Fruit fly (Drosophila melanogaster) whole organism, wandering third instar larva: ENCODE results near the gene flr.

ENCODE experiments used
- Abd-B ChIP-seq: fragments of >200 bp; optimal IDR thresholded peaks from 2 replicates; lab custom pipeline; 2017; ENCODE audit warnings: missing biosample characterization, missing genetic modification characterization
- CG32264 ChIP-seq: fragments of 200-800 bp; sonication (Bioruptor generic); optimal IDR thresholded peaks from 2 replicates; lab custom pipeline; 2016; ENCODE audit warnings: missing biosample characterization, missing genetic modification characterization
- CG9705 ChIP-seq: fragments of 200-800 bp; sonication (Bioruptor generic); optimal IDR thresholded peaks from 2 replicates; lab custom pipeline; 2018; ENCODE audit warnings: missing biosample characterization, mild to moderate bottlenecking, missing genetic modification characterization
- CrebA ChIP-seq: fragments of 200-800 bp; sonication (Bioruptor generic); optimal IDR thresholded peaks from 2 replicates; lab custom pipeline; 2016; ENCODE audit warnings: missing biosample characterization, mild to moderate bottlenecking, missing genetic modification characterization, borderline replicate concordance
- Dfd ChIP-seq: fragments of >200 bp; optimal IDR thresholded peaks from 2 replicates; lab custom pipeline; 2017; ENCODE audit warnings: missing biosample characterization, missing genetic modification characterization
- Dif ChIP-seq: fragments of 200-275, 200-300 bp; sonication (Bioruptor generic); optimal IDR thresholded peaks from 2 replicates; lab custom pipeline; 2018; ENCODE audit warnings: missing biosample characterization, missing genetic modification characterization; ENCODE audit not compliant: partially characterized antibody
- HLH106 ChIP-seq: fragments of 200-800 bp; optimal IDR thresholded peaks from 3 replicates; lab custom pipeline; 2019; ENCODE audit warnings: missing biosample characterization, mild to moderate bottlenecking, missing genetic modification characterization, moderate library complexity
- Hnf4 ChIP-seq: fragments of 200-800 bp; sonication (Bioruptor generic); optimal IDR thresholded peaks from 2 replicates; lab custom pipeline; 2016; ENCODE audit warnings: missing biosample characterization, mild to moderate bottlenecking, missing genetic modification characterization
- Hr78 ChIP-seq: fragments of >200 bp; optimal IDR thresholded peaks from 2 replicates; lab custom pipeline; 2017; ENCODE audit warnings: missing biosample characterization, missing genetic modification characterization
- Hr83 ChIP-seq: fragments of 200-300 bp; sonication (Bioruptor generic); optimal IDR thresholded peaks from 2 replicates; lab custom pipeline; 2016; ENCODE audit warnings: missing biosample characterization, mild to moderate bottlenecking, missing genetic modification characterization, moderate library complexity; ENCODE audit not compliant: poor library complexity, severe bottlenecking
- Mio ChIP-seq: sonication (Bioruptor generic); optimal IDR thresholded peaks from 2 replicates; lab custom pipeline; 2016; ENCODE audit warnings: missing biosample characterization, missing genetic modification characterization
- Myc ChIP-seq: fragments of >200 bp; optimal IDR thresholded peaks from 2 replicates; lab custom pipeline; 2017
- N ChIP-seq: fragments of >200 bp; optimal IDR thresholded peaks from 2 replicates; lab custom pipeline; 2018; ENCODE audit warnings: missing biosample characterization, missing external identifiers, missing genetic modification characterization
- OdsH ChIP-seq: fragments of 200-800 bp; sonication (Bioruptor generic); optimal IDR thresholded peaks from 2 replicates; lab custom pipeline; 2016; ENCODE audit warnings: missing biosample characterization, mild to moderate bottlenecking, missing genetic modification characterization
- Rel ChIP-seq, 2 experiments: fragments of 200-800 bp; sonication (Bioruptor generic) in 1 of 2; optimal IDR thresholded peaks; 2 replicates in 1 of 2; 3 replicates in 1 of 2; lab custom pipeline; 2016 to 2019; ENCODE audit warnings: mild to moderate bottlenecking in 2 of 2, missing biosample characterization in 2 of 2, missing genetic modification characterization in 2 of 2, moderate library complexity in 1 of 2
- Sp1 ChIP-seq: fragments of 200-800 bp; sonication (Bioruptor generic); optimal IDR thresholded peaks from 3 replicates; lab custom pipeline; 2019; ENCODE audit warnings: missing biosample characterization, mild to moderate bottlenecking, missing genetic modification characterization, moderate library complexity
- Vsx2 ChIP-seq: fragments of 200-300, 225-300 bp; sonication (Bioruptor generic); optimal IDR thresholded peaks from 2 replicates; lab custom pipeline; 2018; ENCODE audit warnings: missing biosample characterization, missing genetic modification characterization; ENCODE audit not compliant: partially characterized antibody
- br ChIP-seq: fragments of 200-800 bp; sonication (Bioruptor generic); optimal IDR thresholded peaks from 2 replicates; lab custom pipeline; 2016; ENCODE audit warnings: missing biosample characterization, missing genetic modification characterization
- brk ChIP-seq: fragments of 200-800 bp; sonication (Bioruptor generic); optimal IDR thresholded peaks from 2 replicates; lab custom pipeline; 2016; ENCODE audit warnings: missing biosample characterization, mild to moderate bottlenecking, missing genetic modification characterization
- dl ChIP-seq, 2 experiments: fragments of 175-275, 200-275 bp in 1 of 2; fragments of 200-275 bp in 1 of 2; sonication (Bioruptor generic); optimal IDR thresholded peaks; lab custom pipeline; 2018; ENCODE audit warnings: mild to moderate bottlenecking in 2 of 2, missing biosample characterization in 2 of 2, missing genetic modification characterization in 2 of 2, moderate library complexity in 2 of 2; ENCODE audit not compliant: partially characterized antibody in 2 of 2, insufficient read depth in 1 of 2
- ey ChIP-seq: fragments of 200-800 bp; sonication (Bioruptor generic); optimal IDR thresholded peaks from 2 replicates; lab custom pipeline; 2016; ENCODE audit warnings: missing biosample characterization, missing genetic modification characterization
- foxo ChIP-seq, 2 experiments: fragments of 200-800 bp; sonication (Bioruptor generic); optimal IDR thresholded peaks; 2 replicates in 1 of 2; 3 replicates in 1 of 2; lab custom pipeline; 2016 to 2017; ENCODE audit warnings: missing biosample characterization in 2 of 2, missing genetic modification characterization in 2 of 2
- fru ChIP-seq: fragments of 200-800 bp; sonication (Bioruptor generic); optimal IDR thresholded peaks from 3 replicates; lab custom pipeline; 2016; ENCODE audit warnings: missing biosample characterization, mild to moderate bottlenecking, missing genetic modification characterization
- h ChIP-seq: fragments of 200-800 bp; sonication (Bioruptor generic); optimal IDR thresholded peaks from 3 replicates; lab custom pipeline; 2016; ENCODE audit warnings: missing biosample characterization, mild to moderate bottlenecking, missing genetic modification characterization
- jim ChIP-seq: fragments of 175-275, 200-325 bp; sonication (Bioruptor generic); optimal IDR thresholded peaks from 2 replicates; lab custom pipeline; 2016; ENCODE audit warnings: missing biosample characterization, mild to moderate bottlenecking, missing genetic modification characterization
- lola ChIP-seq: fragments of >200 bp; optimal IDR thresholded peaks from 2 replicates; lab custom pipeline; 2017; ENCODE audit warnings: missing biosample characterization, missing genetic modification characterization
- pan ChIP-seq: fragments of >200 bp; optimal IDR thresholded peaks from 2 replicates; lab custom pipeline; 2017
- psq ChIP-seq: fragments of 200-800 bp; sonication (Bioruptor generic); optimal IDR thresholded peaks from 3 replicates; lab custom pipeline; 2017; ENCODE audit warnings: missing biosample characterization, mild to moderate bottlenecking, missing genetic modification characterization, moderate library complexity
- rgr ChIP-seq: fragments of 200-800 bp; sonication (Bioruptor generic); optimal IDR thresholded peaks from 3 replicates; lab custom pipeline; 2016; ENCODE audit warnings: missing biosample characterization, mild to moderate bottlenecking, missing genetic modification characterization
- tai ChIP-seq: sonication (Bioruptor generic); optimal IDR thresholded peaks from 2 replicates; lab custom pipeline; 2016; ENCODE audit warnings: missing biosample characterization, missing genetic modification characterization
- usp ChIP-seq: fragments of >200 bp; optimal IDR thresholded peaks from 2 replicates; lab custom pipeline; 2017; ENCODE audit warnings: missing biosample characterization, missing genetic modification characterization

flr gene

dm6 chr3L:13412886-13413224, 212 bp downstream of the flr start:
- TF ChIP-seq psq (GFP tag; lab: Kevin White, UChicago): no peak

- TF ChIP-seq CrebA (GFP tag; lab: Kevin White, UChicago): no peak
- no peak for TF ChIP-seq dl (GFP tag; optimal IDR thresholded peaks at IDR 0.05; lab: Kevin White, UChicago; ENCODE audit: insufficient read depth in 1 of 2, partially characterized antibody in 2 of 2)
- TF ChIP-seq br: no peak
- TF ChIP-seq pan: no peak
- TF ChIP-seq CG32264: no peak
- no peak for TF ChIP-seq CG9705 (GFP tag; lab: Kevin White, UChicago)
These were observed 7.6 kb downstream of the flr start for dm6 chr3L:13420212-13420611.

- no peak for TF ChIP-seq Mio
- no peak for TF ChIP-seq psq (GFP tag; lab: Kevin White, UChicago)
- no peak for TF ChIP-seq N (GFP tag; lab: Kevin White, UChicago)
- no peak for TF ChIP-seq ey
- TF ChIP-seq CrebA (GFP tag; lab: Kevin White, UChicago): no peak
- no peak for TF ChIP-seq Rel (GFP tag; optimal IDR thresholded peaks at IDR 0.05; lab: Kevin White, UChicago)
- no peak for TF ChIP-seq Rel (tag; optimal IDR thresholded peaks at IDR 0.05; lab: Kevin White, UChicago)
- no peak for TF ChIP-seq tai (GFP tag; lab: Kevin White, UChicago)
- no peak for TF ChIP-seq fru
- TF ChIP-seq rgr (GFP tag; lab: Kevin White, UChicago): no peak
- TF ChIP-seq Dfd (GFP tag; lab: Kevin White, UChicago): no peak
- no peak for TF ChIP-seq Abd-B (GFP tag; lab: Kevin White, UChicago)
These were observed 9.7 kb downstream of the flr start, which contains the start of gene CG32121 for dm6 chr3L:13422286-13422787. CG32121 (minus strand) TSS chr3L:13422336.

- no peak for TF ChIP-seq Vsx2 (GFP tag; lab: Kevin White, UChicago)
- TF ChIP-seq brk (GFP tag; lab: Kevin White, UChicago): no peak
- no peak for TF ChIP-seq Dfd (GFP tag; lab: Kevin White, UChicago)
- no peak for TF ChIP-seq fru
- no peak for TF ChIP-seq CG32264
- no peak for TF ChIP-seq rgr (GFP tag; lab: Kevin White, UChicago)
- no peak for TF ChIP-seq Hr78
- no peak for TF ChIP-seq Dif (GFP tag; lab: Kevin White, UChicago)
- TF ChIP-seq br: no peak
- no peak for TF ChIP-seq OdsH
- no peak for TF ChIP-seq foxo (GFP tag; optimal IDR thresholded peaks at IDR 0.05; lab: Kevin White, UChicago)
- no peak for TF ChIP-seq CG9705 (GFP tag; lab: Kevin White, UChicago)
- no peak for TF ChIP-seq pan
- no peak for TF ChIP-seq lola (GFP tag; lab: Kevin White, UChicago)
- TF ChIP-seq h (GFP tag; lab: Kevin White, UChicago): no peak
- TF ChIP-seq Abd-B (GFP tag; lab: Kevin White, UChicago): no peak
These were observed 11.4 kb downstream of the flr start, which contains the start of gene CG33263 for dm6 chr3L:13424068-13424467. CG33263 (minus strand) TSS chr3L:13424168.

- no peak for TF ChIP-seq HLH106
- TF ChIP-seq rgr (GFP tag; lab: Kevin White, UChicago): no peak
- no peak for TF ChIP-seq tai (GFP tag; lab: Kevin White, UChicago)
- no peak for TF ChIP-seq fru
- no peak for TF ChIP-seq Rel (GFP tag; optimal IDR thresholded peaks at IDR 0.05; lab: Kevin White, UChicago)
- no peak for TF ChIP-seq Rel (tag; optimal IDR thresholded peaks at IDR 0.05; lab: Kevin White, UChicago)
- no peak for TF ChIP-seq br
- TF ChIP-seq Myc (lab: Kevin White, UChicago): no peak
These were observed 12.9 kb downstream of the flr start, which contains the start of gene CG14106 for dm6 chr3L:13425571-13425970. CG14106 (minus strand) TSS chr3L:13425671.

- TF ChIP-seq HLH106 (no peak), Hr83 (GFP tag; lab: Kevin White, UChicago) (no peak), rgr (GFP tag; lab: Kevin White, UChicago) (no peak), Dif (GFP tag; lab: Kevin White, UChicago) (no peak), Sp1 (no peak), Rel (GFP tag; optimal IDR thresholded peaks at IDR 0.05; lab: Kevin White, UChicago) (no peak), Rel (tag; optimal IDR thresholded peaks at IDR 0.05; lab: Kevin White, UChicago) (no peak), CG9705 (GFP tag; lab: Kevin White, UChicago) (no peak), fru (no peak), pan (no peak), Hnf4 (GFP tag; lab: Kevin White, UChicago) (no peak), usp (GFP tag; lab: Kevin White, UChicago) (no peak), Myc (lab: Kevin White, UChicago) (no peak), Vsx2 (GFP tag; lab: Kevin White, UChicago) (no peak), jim (GFP tag; lab: Kevin White, UChicago) (no peak)
These were observed 13.9 kb downstream of the flr start, which contains the start of gene CG14105 for dm6 chr3L:13426573-13426972. CG14105 (minus strand) TSS chr3L:13426673.
